Fruit fly (Drosophila melanogaster): ENCODE measurements around the gene Hat1.

dm6 chr3R:5746646-5747045, 42.5 kb downstream of the Hat1 start:
- no peak for TF ChIP-seq CG7045 (GFP tag; optimal IDR thresholded peaks at IDR 0.05)
- no peak for TF ChIP-seq kay (GFP tag; ENCODE audit: borderline replicate concordance)
- no peak for TF ChIP-seq Hr96 (GFP tag; optimal IDR thresholded peaks at IDR 0.05)
- TF ChIP-seq CG1620 (GFP tag; optimal IDR thresholded peaks at IDR 0.05) = no peak
- no peak for TF ChIP-seq pad (GFP tag; optimal IDR thresholded peaks at IDR 0.05)
- no peak for TF ChIP-seq cic (GFP tag; optimal IDR thresholded peaks at IDR 0.05)
- no peak for TF ChIP-seq Crg-1 (GFP tag; optimal IDR thresholded peaks at IDR 0.05)
